Worm (Caenorhabditis elegans) whole organism, mixed stage, embryonic: ENCODE data around the gene ins-1.

ENCODE experiments used
- M03D4.4 ChIP-seq: sonication (generic microtip); optimal IDR thresholded peaks from 2 replicates; lab custom pipeline; 2017; ENCODE audit warnings: mild to moderate bottlenecking, missing genetic modification characterization, missing compliant biosample characterization
- blmp-1 ChIP-seq: fragments of 150-350 bp; optimal IDR thresholded peaks from 2 replicates; lab custom pipeline; 2014; ENCODE audit warnings: missing biosample characterization, missing genetic modification characterization
- ceh-43 ChIP-seq: fragments of 200-800 bp; sonication (Bioruptor generic); optimal IDR thresholded peaks from 2 replicates; lab custom pipeline; 2018; ENCODE audit warnings: mild to moderate bottlenecking, missing genetic modification characterization, moderate library complexity, missing compliant biosample characterization
- ceh-83 ChIP-seq: fragments of 200-800 bp; sonication (Bioruptor generic); optimal IDR thresholded peaks from 2 replicates; lab custom pipeline; 2018; ENCODE audit warnings: mild to moderate bottlenecking, missing genetic modification characterization, missing compliant biosample characterization
- ces-1 ChIP-seq: fragments of 150-350 bp; optimal IDR thresholded peaks from 2 replicates; lab custom pipeline; 2014; ENCODE audit warnings: missing biosample characterization, missing genetic modification reagents, missing genetic modification characterization
- cnd-1 ChIP-seq: fragments of 200-800 bp; sonication (Bioruptor generic); optimal IDR thresholded peaks from 2 replicates; lab custom pipeline; 2018; ENCODE audit warnings: mild to moderate bottlenecking, missing genetic modification characterization, missing compliant biosample characterization
- drap-1 ChIP-seq: fragments of 200-800 bp; sonication (Bioruptor generic); optimal IDR thresholded peaks from 3 replicates; lab custom pipeline; 2018; ENCODE audit warnings: mild to moderate bottlenecking, missing genetic modification characterization, missing compliant biosample characterization
- elt-3 ChIP-seq: fragments of 150-350 bp; optimal IDR thresholded peaks from 2 replicates; lab custom pipeline; 2014; ENCODE audit warnings: missing biosample characterization, missing genetic modification characterization
- flh-1 ChIP-seq: fragments of 200-800 bp; sonication (Bioruptor generic); optimal IDR thresholded peaks from 2 replicates; lab custom pipeline; 2018; ENCODE audit warnings: mild to moderate bottlenecking, missing genetic modification characterization, moderate library complexity, missing compliant biosample characterization
- ham-2 ChIP-seq: fragments of 200-800 bp; sonication (Bioruptor generic); optimal IDR thresholded peaks from 2 replicates; lab custom pipeline; 2018; ENCODE audit warnings: mild to moderate bottlenecking, missing genetic modification characterization, missing compliant biosample characterization
- lin-13 ChIP-seq: fragments of 150-350 bp; optimal IDR thresholded peaks from 2 replicates; lab custom pipeline; 2014; ENCODE audit warnings: missing biosample characterization, missing genetic modification characterization
- lsy-2 ChIP-seq: fragments of 150-350 bp; optimal IDR thresholded peaks from 2 replicates; lab custom pipeline; 2014; ENCODE audit warnings: missing biosample characterization, missing genetic modification characterization
- mab-5 ChIP-seq: fragments of 150-350 bp; optimal IDR thresholded peaks from 2 replicates; lab custom pipeline; 2014; ENCODE audit warnings: missing biosample characterization, missing genetic modification characterization
- mep-1 ChIP-seq: fragments of 150-350 bp; optimal IDR thresholded peaks from 2 replicates; lab custom pipeline; 2017; ENCODE audit warnings: missing biosample characterization, missing genetic modification reagents, missing genetic modification characterization, inconsistent platforms
- mls-2 ChIP-seq: sonication (generic microtip); optimal IDR thresholded peaks from 2 replicates; lab custom pipeline; 2016; ENCODE audit warnings: mild to moderate bottlenecking, missing genetic modification characterization, moderate library complexity, missing compliant biosample characterization
- nhr-2 ChIP-seq: fragments of 150-350 bp; optimal IDR thresholded peaks from 2 replicates; lab custom pipeline; 2014; ENCODE audit warnings: missing biosample characterization, missing genetic modification characterization
- nhr-76 ChIP-seq: sonication (generic microtip); optimal IDR thresholded peaks from 2 replicates; lab custom pipeline; 2017; ENCODE audit warnings: missing biosample characterization, missing genetic modification characterization
- pha-4 ChIP-seq: fragments of 150-350 bp; optimal IDR thresholded peaks from 2 replicates; lab custom pipeline; 2018; ENCODE audit warnings: missing biosample characterization, missing genetic modification reagents, missing genetic modification characterization
- sem-2 ChIP-seq: fragments of 200-800 bp; sonication (Bioruptor generic); optimal IDR thresholded peaks from 2 replicates; lab custom pipeline; 2018; ENCODE audit warnings: mild to moderate bottlenecking, missing genetic modification characterization, missing compliant biosample characterization
- snpc-4 ChIP-seq: fragments of 150-350 bp; optimal IDR thresholded peaks from 2 replicates; lab custom pipeline; 2014; ENCODE audit warnings: missing biosample characterization, missing genetic modification characterization
- sptf-1 ChIP-seq: sonication (generic microtip); optimal IDR thresholded peaks from 2 replicates; lab custom pipeline; 2017; ENCODE audit warnings: mild to moderate bottlenecking, missing genetic modification characterization, moderate library complexity, missing compliant biosample characterization
- unc-39 ChIP-seq: fragments of 150-350 bp; optimal IDR thresholded peaks from 2 replicates; lab custom pipeline; 2014; ENCODE audit warnings: missing biosample characterization, missing genetic modification characterization
- unc-62 ChIP-seq: fragments of 150-350 bp; optimal IDR thresholded peaks from 2 replicates; lab custom pipeline; 2014; ENCODE audit warnings: missing biosample characterization, missing genetic modification reagents, missing genetic modification characterization
- ztf-11 ChIP-seq: fragments of 150-350 bp; optimal IDR thresholded peaks from 2 replicates; lab custom pipeline; 2014; ENCODE audit warnings: missing biosample characterization, missing genetic modification characterization

Gene ins-1

DNA sequence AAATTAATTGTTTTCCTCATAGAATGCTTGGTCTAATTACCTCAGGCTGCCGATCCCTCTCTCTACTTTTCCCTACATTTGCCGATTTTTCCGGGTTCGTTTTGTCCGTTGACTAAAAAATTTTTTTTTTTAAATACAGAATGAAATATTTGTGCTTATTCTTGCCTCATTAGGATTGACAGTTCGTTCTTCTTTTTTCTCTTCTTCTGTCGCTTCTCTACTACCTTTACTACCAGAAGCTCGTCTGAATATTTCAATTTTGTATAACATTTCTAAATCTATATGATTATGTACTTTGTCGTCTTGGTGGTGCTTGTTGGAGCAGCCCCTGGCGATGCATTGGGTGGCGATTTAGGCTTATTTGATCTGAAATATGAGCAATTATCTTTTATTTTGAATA, 38.7 kb downstream of the ins-1 start:
- no peak for TF ChIP-seq ztf-11 (tag; lab: Kevin White, UChicago)
- no peak for TF ChIP-seq ceh-43 (GFP tag; lab: Kevin White, UChicago)
- TF ChIP-seq snpc-4 (tag; lab: Kevin White, UChicago), result no peak
- TF ChIP-seq unc-39, result no peak
- TF ChIP-seq M03D4.4 (tag; lab: Kevin White, UChicago), result no peak
- no peak for TF ChIP-seq nhr-2 (tag; lab: Kevin White, UChicago)
- no peak for TF ChIP-seq elt-3
- TF ChIP-seq, all 35 proteins: peak for 0

- TF ChIP-seq ces-1 (GFP tag; lab: Kevin White, UChicago), result peak; percentile 88
- TF ChIP-seq sptf-1, result peak; percentile 21
- TF ChIP-seq ham-2 (GFP tag; lab: Kevin White, UChicago), result no peak
Measured at ce11 chrIV:10481695-10482094, 45.2 kb downstream of the ins-1 start, which contains the start of gene egl-21. Gene egl-21 (minus strand): TSS chrIV:10481844.

ce11 chrIV:10482585-10482984, 46.1 kb downstream of the ins-1 start:
- TF ChIP-seq mab-5 (tag; lab: Kevin White, UChicago) (no peak), mls-2 (tag; lab: Kevin White, UChicago) (no peak), ceh-83 (GFP tag; lab: Kevin White, UChicago) (no peak), drap-1 (no peak)
- TF ChIP-seq, all 35 proteins: peak for 0

- TF ChIP-seq elt-3 (no peak), sptf-1 (peak; percentile 54), lin-13 (tag; lab: Kevin White, UChicago) (peak; percentile 33), sem-2 (GFP tag; lab: Kevin White, UChicago) (no peak), flh-1 (no peak), M03D4.4 (tag; lab: Kevin White, UChicago) (peak; percentile 22), ces-1 (GFP tag; lab: Kevin White, UChicago) (peak; percentile 39), pha-4 (tag; lab: Kevin White, UChicago) (peak; percentile 25), nhr-76 (tag; lab: Kevin White, UChicago) (no peak), unc-62 (GFP tag; lab: Kevin White, UChicago) (no peak), mep-1 (tag; lab: Kevin White, UChicago) (peak; percentile 24), blmp-1 (tag; lab: Kevin White, UChicago) (no peak), lsy-2 (tag; lab: Kevin White, UChicago) (no peak), cnd-1 (peak; percentile 36)
Measured at ce11 chrIV:10483607-10484117, 47.2 kb downstream of the ins-1 start, which contains the start of the genes F01D4.5 and ced-5. Gene F01D4.5 (minus strand): TSS chrIV:10483657. Gene ced-5 (plus strand): TSS chrIV:10484110.
